Worm (Caenorhabditis elegans) whole organism, L1 larva: ENCODE results near the gene C47D12.5.
A peak's percentile ranks its signal among the peaks of the same experiment; 100 is the strongest.

Experiments used
- C16A3.4 ChIP-seq: fragments of 150-350 bp; optimal IDR thresholded peaks from 2 replicates; lab custom pipeline; 2014; ENCODE audit warnings: missing biosample characterization, missing genetic modification characterization
- alr-1 ChIP-seq: fragments of 200-800 bp; sonication (Bioruptor generic); optimal IDR thresholded peaks from 2 replicates; lab custom pipeline; 2018; ENCODE audit warnings: borderline replicate concordance, mild to moderate bottlenecking, missing genetic modification characterization, missing compliant biosample characterization
- ceh-63 ChIP-seq: fragments of 200-800 bp; sonication (Bioruptor generic); optimal IDR thresholded peaks from 2 replicates; lab custom pipeline; 2018; ENCODE audit warnings: mild to moderate bottlenecking, missing genetic modification characterization, missing compliant biosample characterization
- ceh-8 ChIP-seq: fragments of 200-800 bp; sonication (Bioruptor generic); optimal IDR thresholded peaks from 2 replicates; lab custom pipeline; 2018; ENCODE audit warnings: mild to moderate bottlenecking, missing genetic modification characterization, moderate library complexity, missing compliant biosample characterization
- ceh-82 ChIP-seq, 3 experiments: fragments of 150-350 bp in 1 of 3; sonication (generic microtip) in 2 of 3; optimal IDR thresholded peaks; 2 replicates each; lab custom pipeline; 2014 to 2017; ENCODE audit warnings: missing biosample characterization in 3 of 3, missing genetic modification characterization in 3 of 3
- dpl-1 ChIP-seq, 3 experiments: fragments of 150-350 bp in 2 of 3; sonication (generic microtip) in 1 of 3; optimal IDR thresholded peaks; 2 replicates each; lab custom pipeline; 2014 to 2017; ENCODE audit warnings: missing biosample characterization in 3 of 3, missing genetic modification characterization in 3 of 3, missing genetic modification reagents in 3 of 3
- efl-1 ChIP-seq, 4 experiments: fragments of 150-350 bp; optimal IDR thresholded peaks in 3 of 4; peaks in 1 of 4; 1 replicate in 1 of 4; 2 replicates in 3 of 4; lab custom pipeline; 2014; ENCODE audit warnings: missing biosample characterization in 2 of 4, missing genetic modification characterization in 2 of 4, missing genetic modification reagents in 2 of 4
- efl-3 ChIP-seq: fragments of 200-800 bp; sonication (Bioruptor generic); optimal IDR thresholded peaks from 2 replicates; lab custom pipeline; 2018; ENCODE audit warnings: mild to moderate bottlenecking, missing genetic modification characterization, missing compliant biosample characterization
- egl-13 ChIP-seq: sonication (generic microtip); optimal IDR thresholded peaks from 2 replicates; lab custom pipeline; 2016; ENCODE audit warnings: missing genotype, missing genetic modification reagents, missing genetic modification characterization, missing compliant biosample characterization
- egl-27 ChIP-seq, 2 experiments: fragments of 150-350 bp in 1 of 2; sonication (generic microtip); optimal IDR thresholded peaks; 3 replicates each; lab custom pipeline; 2017 to 2018; ENCODE audit warnings: missing biosample characterization in 2 of 2, missing genetic modification characterization in 2 of 2, missing genetic modification reagents in 2 of 2
- elt-3 ChIP-seq, 6 experiments: fragments of 150-350 bp in 1 of 6; sonication (generic microtip); optimal IDR thresholded peaks; 2 replicates each; lab custom pipeline; 2017 to 2018; ENCODE audit warnings: missing biosample characterization in 6 of 6, missing genetic modification characterization in 6 of 6, inconsistent platforms in 1 of 6
- ets-5 ChIP-seq: fragments of 200-800 bp; sonication (Bioruptor generic); IDR thresholded peaks from 2 replicates; pipeline ENCODE4 v1.3.6; 2022; ENCODE audit warnings: missing genetic modification characterization, missing compliant biosample characterization
- fkh-10 ChIP-seq: sonication (generic microtip); optimal IDR thresholded peaks from 2 replicates; lab custom pipeline; 2017; ENCODE audit warnings: missing biosample characterization, missing genetic modification reagents, missing genetic modification characterization
- fos-1 ChIP-seq: fragments of 150-350 bp; optimal IDR thresholded peaks from 2 replicates; lab custom pipeline; 2014; ENCODE audit warnings: missing biosample characterization, missing genetic modification characterization
- grh-1 ChIP-seq: fragments of 200-800 bp; sonication (Bioruptor generic); IDR thresholded peaks from 2 replicates; pipeline ENCODE4 v1.3.6; 2022; ENCODE audit warnings: missing genetic modification reagents, missing genetic modification characterization, missing compliant biosample characterization
- hlh-17 ChIP-seq: fragments of 200-800 bp; sonication (Bioruptor generic); optimal IDR thresholded peaks from 2 replicates; lab custom pipeline; 2018; ENCODE audit warnings: missing genetic modification characterization, mild to moderate bottlenecking, missing compliant biosample characterization, moderate library complexity, borderline replicate concordance
- irx-1 ChIP-seq: sonication (generic microtip); optimal IDR thresholded peaks from 2 replicates; lab custom pipeline; 2016; ENCODE audit warnings: missing genetic modification characterization, missing compliant biosample characterization
- jun-1 ChIP-seq: fragments of 150-350 bp; optimal IDR thresholded peaks from 2 replicates; lab custom pipeline; 2014; ENCODE audit warnings: missing biosample characterization, missing genetic modification reagents, missing genetic modification characterization
- lin-13 ChIP-seq: fragments of 150-350 bp; optimal IDR thresholded peaks from 2 replicates; lab custom pipeline; 2014; ENCODE audit warnings: missing biosample characterization, missing genetic modification reagents, missing genetic modification characterization
- lin-15B ChIP-seq: fragments of 150-350 bp; sonication (generic microtip); optimal IDR thresholded peaks from 3 replicates; lab custom pipeline; 2014; ENCODE audit warnings: missing biosample characterization, missing genetic modification characterization
- lin-39 ChIP-seq: fragments of 150-350 bp; optimal IDR thresholded peaks from 2 replicates; lab custom pipeline; 2014; ENCODE audit warnings: missing biosample characterization, missing genetic modification reagents, missing genetic modification characterization
- lir-3 ChIP-seq: sonication (generic microtip); optimal IDR thresholded peaks from 2 replicates; lab custom pipeline; 2016; ENCODE audit warnings: mild to moderate bottlenecking, missing genetic modification characterization, moderate library complexity, missing compliant biosample characterization; ENCODE audit not compliant: poor library complexity
- mab-9 ChIP-seq: fragments of 200-800 bp; sonication (Bioruptor generic); IDR thresholded peaks from 2 replicates; pipeline ENCODE4 v1.3.6; 2022; ENCODE audit warnings: missing genetic modification reagents, missing genetic modification characterization, missing compliant biosample characterization
- mdl-1 ChIP-seq, 2 experiments: fragments of 150-350 bp; optimal IDR thresholded peaks; 2 replicates each; lab custom pipeline; 2014 to 2017; ENCODE audit warnings: missing biosample characterization in 2 of 2, missing genetic modification characterization in 2 of 2, inconsistent platforms in 1 of 2
- nhr-12 ChIP-seq: sonication (generic microtip); optimal IDR thresholded peaks from 2 replicates; lab custom pipeline; 2017; ENCODE audit warnings: missing biosample characterization, missing genetic modification characterization
- nhr-20 ChIP-seq: sonication (generic microtip); optimal IDR thresholded peaks from 2 replicates; lab custom pipeline; 2016; ENCODE audit warnings: mild to moderate bottlenecking, missing genetic modification characterization, missing compliant biosample characterization
- nhr-237 ChIP-seq: fragments of 150-350 bp; optimal IDR thresholded peaks from 2 replicates; lab custom pipeline; 2014; ENCODE audit warnings: missing biosample characterization, missing genetic modification characterization
- nhr-47 ChIP-seq: sonication (generic microtip); optimal IDR thresholded peaks from 2 replicates; lab custom pipeline; 2016; ENCODE audit warnings: mild to moderate bottlenecking, missing genetic modification characterization, moderate library complexity, missing compliant biosample characterization
- nhr-71 ChIP-seq: sonication (generic microtip); optimal IDR thresholded peaks from 2 replicates; lab custom pipeline; 2016; ENCODE audit warnings: mild to moderate bottlenecking, missing genetic modification characterization, moderate library complexity, missing compliant biosample characterization
- nhr-76 ChIP-seq: sonication (generic microtip); optimal IDR thresholded peaks from 2 replicates; lab custom pipeline; 2017; ENCODE audit warnings: missing biosample characterization, missing genetic modification characterization
- nhr-77 ChIP-seq: fragments of 150-350 bp; optimal IDR thresholded peaks from 2 replicates; lab custom pipeline; 2014; ENCODE audit warnings: missing biosample characterization, missing genetic modification characterization
- nhr-84 ChIP-seq: sonication (generic microtip); optimal IDR thresholded peaks from 2 replicates; lab custom pipeline; 2017; ENCODE audit warnings: missing biosample characterization, missing genetic modification characterization
- nhr-85 ChIP-seq: sonication (generic microtip); peaks from one replicate; lab custom pipeline; 2016; ENCODE audit warnings: missing genetic modification characterization, inconsistent platforms, missing compliant biosample characterization
- pag-3 ChIP-seq: sonication (generic microtip); optimal IDR thresholded peaks from 2 replicates; lab custom pipeline; 2017; ENCODE audit warnings: missing genetic modification characterization, mild to moderate bottlenecking, missing compliant biosample characterization, antibody characterized with exemption, borderline replicate concordance; ENCODE audit not compliant: insufficient read depth
- pax-3 ChIP-seq: fragments of 200-800 bp; sonication (Bioruptor generic); optimal IDR thresholded peaks from 2 replicates; lab custom pipeline; 2018; ENCODE audit warnings: mild to moderate bottlenecking, missing genetic modification characterization, moderate library complexity, missing compliant biosample characterization
- rnt-1 ChIP-seq: sonication (generic microtip); optimal IDR thresholded peaks from 2 replicates; lab custom pipeline; 2016; ENCODE audit warnings: mild to moderate bottlenecking, missing genetic modification characterization, moderate library complexity, missing compliant biosample characterization
- skn-1 ChIP-seq: fragments of 150-350 bp; optimal IDR thresholded peaks from 2 replicates; lab custom pipeline; 2014; ENCODE audit warnings: missing biosample characterization, missing genetic modification characterization
- sox-4 ChIP-seq: sonication (generic microtip); optimal IDR thresholded peaks from 2 replicates; lab custom pipeline; 2016; ENCODE audit warnings: missing genetic modification characterization, missing compliant biosample characterization
- sptf-1 ChIP-seq: fragments of 150-350 bp; optimal IDR thresholded peaks from 2 replicates; lab custom pipeline; 2014; ENCODE audit warnings: missing biosample characterization, missing genetic modification characterization
- swsn-7 ChIP-seq: sonication (generic microtip); optimal IDR thresholded peaks from 2 replicates; lab custom pipeline; 2016; ENCODE audit warnings: missing genetic modification characterization, missing compliant biosample characterization
- tlp-1 ChIP-seq: fragments of 150-350 bp; optimal IDR thresholded peaks from 2 replicates; lab custom pipeline; 2014; ENCODE audit warnings: missing biosample characterization, missing genetic modification characterization
- unc-98 ChIP-seq: fragments of 200-800 bp; sonication (Bioruptor generic); IDR thresholded peaks from 2 replicates; pipeline ENCODE4 v1.3.6; 2022; ENCODE audit warnings: missing genetic modification characterization, missing compliant biosample characterization
- vab-15 ChIP-seq: sonication (generic microtip); optimal IDR thresholded peaks from 2 replicates; lab custom pipeline; 2017; ENCODE audit warnings: missing genotype, mild to moderate bottlenecking, missing genetic modification characterization, missing compliant biosample characterization
- zag-1 ChIP-seq: fragments of 150-350 bp; optimal IDR thresholded peaks from 2 replicates; lab custom pipeline; 2014; ENCODE audit warnings: missing biosample characterization, missing genetic modification characterization
- ztf-11 ChIP-seq, 2 experiments: sonication (generic microtip); optimal IDR thresholded peaks; 2 replicates each; lab custom pipeline; 2016 to 2017; ENCODE audit warnings: missing genetic modification characterization in 2 of 2, missing biosample characterization in 1 of 2, missing compliant biosample characterization in 1 of 2

C47D12.5 gene

ce11 chrII:11634057-11634676, 50.9 kb downstream of the C47D12.5 start (continued):
- peak; percentile 23 for TF ChIP-seq efl-3 (GFP tag; lab: Kevin White, UChicago)
- peak; percentile 64 for TF ChIP-seq fkh-10 (GFP tag; lab: Kevin White, UChicago)
- peak; percentile 23 to 95 for TF ChIP-seq egl-27 (tag; optimal IDR thresholded peaks at IDR 0.05; lab: Kevin White, UChicago)
- peak; percentile 44 to 58 (median 51) for TF ChIP-seq dpl-1 (GFP tag; optimal IDR thresholded peaks at IDR 0.05; lab: Kevin White, UChicago)
- peak; percentile 95 for TF ChIP-seq nhr-85 (tag; lab: Kevin White, UChicago)
- peak; percentile 60; the same call in 1 of the 2 replicates for TF ChIP-seq mab-9 (GFP tag; lab: Robert Waterston, UW)
- no peak for TF ChIP-seq nhr-76
- TF ChIP-seq lin-13 (GFP tag; lab: Kevin White, UChicago) = peak; percentile 82
- TF ChIP-seq nhr-12 = no peak
- TF ChIP-seq unc-98 (GFP tag; lab: Robert Waterston, UW) = 0 out of 2 replicates have a peak, but pooled peaks have one; percentile 9
- no peak for TF ChIP-seq sox-4 (tag; lab: Kevin White, UChicago)
- no peak for TF ChIP-seq lin-39
- peak; percentile 92 for TF ChIP-seq jun-1 (tag; lab: Kevin White, UChicago)
- TF ChIP-seq alr-1 (tag; lab: Kevin White, UChicago) = no peak
- TF ChIP-seq grh-1 (GFP tag; lab: Robert Waterston, UW) = peak; percentile 66; the same call in 1 of the 2 replicates
- peak in 4 of 6 experiments; percentile 9 to 60 (median 28) for TF ChIP-seq elt-3 (tag; optimal IDR thresholded peaks at IDR 0.05; lab: Kevin White, UChicago)
- no peak for TF ChIP-seq hlh-17 (GFP tag; lab: Kevin White, UChicago)
- TF ChIP-seq fos-1 (tag; lab: Kevin White, UChicago) = peak; percentile 80
- TF ChIP-seq nhr-20 (tag; lab: Kevin White, UChicago) = peak; percentile 92
- TF ChIP-seq zag-1 (tag; lab: Kevin White, UChicago) = peak; percentile 26
- TF ChIP-seq irx-1 (tag; lab: Kevin White, UChicago) = peak; percentile 76
- peak; percentile 77 to 92 for TF ChIP-seq efl-1 (optimal IDR thresholded peaks at IDR 0.05; lab: Kevin White, UChicago)
- TF ChIP-seq efl-1 (GFP tag; optimal IDR thresholded peaks at IDR 0.05 in 1 of 2; lab: Kevin White, UChicago) = peak; percentile 52 to 92
- TF ChIP-seq mdl-1 (tag; optimal IDR thresholded peaks at IDR 0.05; lab: Kevin White, UChicago) = peak in 1 of 2 experiments; percentile 97
- TF ChIP-seq sptf-1 (tag; lab: Kevin White, UChicago) = no peak
- TF ChIP-seq ztf-11 (tag; optimal IDR thresholded peaks at IDR 0.05; lab: Kevin White, UChicago) = peak in 1 of 2 experiments; percentile 58
- TF ChIP-seq pax-3 (tag; lab: Kevin White, UChicago) = peak; percentile 68
- peak; percentile 95 for TF ChIP-seq nhr-71 (tag; lab: Kevin White, UChicago)
- peak; percentile 70 for TF ChIP-seq lir-3 (tag; lab: Kevin White, UChicago)
- peak; percentile 53 for TF ChIP-seq ceh-8
- peak; percentile 74 for TF ChIP-seq egl-13 (tag; lab: Kevin White, UChicago)
- peak; percentile 41 for TF ChIP-seq nhr-237 (tag; lab: Kevin White, UChicago)
- TF ChIP-seq nhr-77 (tag; lab: Kevin White, UChicago) = peak; percentile 84
- TF ChIP-seq lin-15B = no peak
- peak; percentile 39 for TF ChIP-seq skn-1
- peak; percentile 87 for TF ChIP-seq nhr-47 (tag; lab: Kevin White, UChicago)
- peak; percentile 67 to 85 (median 73) for TF ChIP-seq ceh-82 (tag; optimal IDR thresholded peaks at IDR 0.05; lab: Kevin White, UChicago)
- TF ChIP-seq rnt-1 (tag; lab: Kevin White, UChicago) = peak; percentile 73
- TF ChIP-seq nhr-84 = no peak
- no peak for TF ChIP-seq tlp-1 (tag; lab: Kevin White, UChicago)
- no peak for TF ChIP-seq pag-3 (tag; lab: Kevin White, UChicago)
- TF ChIP-seq ceh-63 (GFP tag; lab: Kevin White, UChicago) = no peak
- peak; percentile 68 for TF ChIP-seq C16A3.4 (tag; lab: Kevin White, UChicago)
- TF ChIP-seq ets-5 (GFP tag; lab: Robert Waterston, UW) = no peak
- no peak for TF ChIP-seq vab-15 (tag; lab: Kevin White, UChicago)
- peak; percentile 89 for TF ChIP-seq swsn-7 (tag; lab: Kevin White, UChicago)
